Fruit fly (Drosophila melanogaster) whole organism, embryonic: ENCODE measurements around the gene CG43922.

Experiments
- Aef1 ChIP-seq: fragments of 200-800 bp; sonication (Bioruptor generic); IDR thresholded peaks from 3 replicates; pipeline ENCODE4 v1.3.6; 2022; ENCODE audit warnings: missing biosample characterization, missing genetic modification characterization
- Atf6 ChIP-seq: fragments of 200-800 bp; sonication (Bioruptor generic); IDR thresholded peaks from 2 replicates; pipeline ENCODE4 v1.3.6; 2022; ENCODE audit warnings: missing biosample characterization, missing genetic modification characterization
- Awh ChIP-seq: fragments of 200-800 bp; sonication (Bioruptor generic); IDR thresholded peaks from 2 replicates; pipeline ENCODE4, ENCODE4 v1.3.6; 2022; ENCODE audit warnings: missing biosample characterization, missing genetic modification characterization
- Bteb2 ChIP-seq: fragments of 200-800 bp; sonication (Bioruptor generic); optimal IDR thresholded peaks from 2 replicates; lab custom pipeline; 2016; ENCODE audit warnings: missing biosample characterization, missing genetic modification characterization
- CG10321 ChIP-seq: fragments of 200-800 bp; sonication (Bioruptor generic); IDR thresholded peaks from 2 replicates; pipeline ENCODE4 v1.3.6; 2022; ENCODE audit warnings: missing biosample characterization, missing genetic modification characterization
- CG10979 ChIP-seq: fragments of 200-800 bp; sonication (Bioruptor generic); optimal IDR thresholded peaks from 2 replicates; lab custom pipeline; 2018; ENCODE audit warnings: missing biosample characterization, mild to moderate bottlenecking, missing genetic modification characterization, moderate library complexity
- CG11398 ChIP-seq: fragments of 200-800 bp; sonication (Bioruptor generic); optimal IDR thresholded peaks from 2 replicates; lab custom pipeline; 2016; ENCODE audit warnings: missing biosample characterization, missing genetic modification characterization
- CG12659 ChIP-seq: fragments of 200-800 bp; sonication (Bioruptor generic); optimal IDR thresholded peaks from 3 replicates; lab custom pipeline; 2017; ENCODE audit warnings: mild to moderate bottlenecking, missing biosample characterization, missing genetic modification reagents, missing genetic modification characterization
- CG13424 ChIP-seq: fragments of 200-800 bp; sonication (Bioruptor generic); optimal IDR thresholded peaks from 2 replicates; lab custom pipeline; 2019; ENCODE audit warnings: missing biosample characterization, mild to moderate bottlenecking, missing genetic modification characterization, moderate library complexity
- CG14860 ChIP-seq: fragments of 200-800 bp; sonication (Bioruptor generic); IDR thresholded peaks from 3 replicates; pipeline ENCODE4 v1.3.6; 2022; ENCODE audit warnings: missing biosample characterization, missing genetic modification characterization; ENCODE audit not compliant: partially characterized antibody
- CG15269 ChIP-seq: fragments of 200-800 bp; sonication (Bioruptor generic); optimal IDR thresholded peaks from 2 replicates; lab custom pipeline; 2018; ENCODE audit warnings: missing biosample characterization, mild to moderate bottlenecking, missing genetic modification characterization, moderate library complexity
- CG16863 ChIP-seq: fragments of 200-800 bp; sonication (Bioruptor generic); optimal IDR thresholded peaks from 3 replicates; lab custom pipeline; 2016; ENCODE audit warnings: missing biosample characterization, missing genetic modification characterization
- CG17568 ChIP-seq: fragments of 200-800 bp; sonication (Bioruptor generic); optimal IDR thresholded peaks from 2 replicates; lab custom pipeline; 2018; ENCODE audit warnings: missing biosample characterization, mild to moderate bottlenecking, missing genetic modification characterization, moderate library complexity
- CG2678 ChIP-seq: fragments of 200-800 bp; sonication (Bioruptor generic); optimal IDR thresholded peaks from 3 replicates; lab custom pipeline; 2019; ENCODE audit warnings: missing biosample characterization, mild to moderate bottlenecking, missing genetic modification characterization, moderate library complexity
- CG32767 ChIP-seq: fragments of 200-800 bp; sonication (Bioruptor generic); IDR thresholded peaks from 2 replicates; pipeline ENCODE4 v1.3.6; 2022; ENCODE audit warnings: missing biosample characterization, missing genetic modification characterization
- CG32772 ChIP-seq: fragments of 200-800 bp; sonication (Bioruptor generic); IDR thresholded peaks from 2 replicates; pipeline ENCODE4 v1.3.6; 2022; ENCODE audit warnings: missing biosample characterization, missing genetic modification characterization
- CG3407 ChIP-seq: fragments of 200-800 bp; sonication (Bioruptor generic); optimal IDR thresholded peaks from 2 replicates; lab custom pipeline; 2018; ENCODE audit warnings: missing biosample characterization, mild to moderate bottlenecking, missing genetic modification characterization
- CG3726 ChIP-seq: fragments of 200-800 bp; sonication (Bioruptor generic); IDR thresholded peaks from 3 replicates; pipeline ENCODE4, ENCODE4 v1.3.6; 2022; ENCODE audit warnings: missing biosample characterization, missing genetic modification characterization
- CG3847 ChIP-seq: fragments of 200-800 bp; sonication (Bioruptor generic); IDR thresholded peaks from 2 replicates; pipeline ENCODE4 v1.3.6; 2022; ENCODE audit warnings: missing biosample characterization, missing genetic modification characterization
- CG6272 ChIP-seq: fragments of 200-800 bp; sonication (Bioruptor generic); IDR thresholded peaks from 2 replicates; pipeline ENCODE4 v1.3.6; 2022; ENCODE audit warnings: missing biosample characterization, missing genetic modification characterization
- CG8359 ChIP-seq: fragments of 200-800 bp; sonication (Bioruptor generic); optimal IDR thresholded peaks from 2 replicates; lab custom pipeline; 2017; ENCODE audit warnings: missing biosample characterization, mild to moderate bottlenecking, missing genetic modification characterization, borderline replicate concordance
- CG8924 ChIP-seq: fragments of 200-800 bp; optimal IDR thresholded peaks from 3 replicates; lab custom pipeline; 2019; ENCODE audit warnings: missing biosample characterization, mild to moderate bottlenecking, missing genetic modification characterization, moderate library complexity
- CG9817 ChIP-seq: fragments of 200-800 bp; sonication (Bioruptor generic); optimal IDR thresholded peaks from 2 replicates; lab custom pipeline; 2018; ENCODE audit warnings: missing biosample characterization, mild to moderate bottlenecking, missing genetic modification characterization, moderate library complexity
- Dll ChIP-seq: fragments of 200-800 bp; sonication (Bioruptor generic); IDR thresholded peaks from 4 replicates; pipeline ENCODE4 v1.3.6; 2022; ENCODE audit warnings: missing biosample characterization, missing genetic modification characterization; ENCODE audit not compliant: partially characterized antibody
- Ets65A ChIP-seq: fragments of 200-800 bp; sonication (Bioruptor generic); peaks from one replicate; lab custom pipeline; 2016; ENCODE audit warnings: missing biosample characterization, missing genetic modification characterization
- Gsc ChIP-seq: fragments of 200-800 bp; sonication (Bioruptor generic); IDR thresholded peaks from 2 replicates; pipeline ENCODE4 v1.3.6; 2022; ENCODE audit warnings: missing biosample characterization, missing genetic modification characterization
- H15 ChIP-seq: fragments of 200-800 bp; sonication (Bioruptor generic); IDR thresholded peaks from 3 replicates; pipeline ENCODE4 v1.3.6; 2022; ENCODE audit warnings: missing biosample characterization, missing genetic modification characterization
- Max ChIP-seq: fragments of 200-800 bp; sonication (Bioruptor generic); optimal IDR thresholded peaks from 2 replicates; lab custom pipeline; 2016; ENCODE audit warnings: missing biosample characterization, mild to moderate bottlenecking, missing genetic modification characterization
- Nf-YC ChIP-seq: fragments of 200-800 bp; optimal IDR thresholded peaks from 3 replicates; lab custom pipeline; 2019; ENCODE audit warnings: missing biosample characterization, mild to moderate bottlenecking, missing genetic modification characterization, moderate library complexity
- Sox102F ChIP-seq: fragments of 200-800 bp; sonication (Bioruptor generic); optimal IDR thresholded peaks from 2 replicates; lab custom pipeline; 2018; ENCODE audit warnings: missing biosample characterization, mild to moderate bottlenecking, missing genetic modification characterization, moderate library complexity
- az2 ChIP-seq: fragments of 200-800 bp; sonication (Bioruptor generic); optimal IDR thresholded peaks from 3 replicates; lab custom pipeline; 2016; ENCODE audit warnings: missing biosample characterization, missing genetic modification characterization
- bcd ChIP-seq: fragments of 200-800 bp; sonication (Bioruptor generic); optimal IDR thresholded peaks from 2 replicates; lab custom pipeline; 2017; ENCODE audit warnings: missing biosample characterization, mild to moderate bottlenecking, missing genetic modification characterization
- br ChIP-seq: fragments of >200 bp; optimal IDR thresholded peaks from 2 replicates; lab custom pipeline; 2017
- ci ChIP-seq: fragments of 200-800 bp; sonication (Bioruptor generic); IDR thresholded peaks from 3 replicates; pipeline ENCODE4 v1.3.6; 2022; ENCODE audit warnings: missing biosample characterization, missing genetic modification characterization
- croc ChIP-seq: fragments of 200-800 bp; sonication (Bioruptor generic); conservative IDR thresholded peaks from 3 replicates; pipeline ENCODE4 v1.3.6; 2022; ENCODE audit warnings: missing biosample characterization, missing genetic modification characterization
- dmrt99B ChIP-seq: fragments of 200-800 bp; sonication (Bioruptor generic); optimal IDR thresholded peaks from 2 replicates; lab custom pipeline; 2018; ENCODE audit warnings: missing biosample characterization, mild to moderate bottlenecking, missing genetic modification characterization, moderate library complexity
- gcm2 ChIP-seq: fragments of 200-800 bp; sonication (Bioruptor generic); optimal IDR thresholded peaks from 2 replicates; lab custom pipeline; 2016; ENCODE audit warnings: missing biosample characterization, missing genetic modification characterization
- gem ChIP-seq: fragments of 200-800 bp; sonication (Bioruptor generic); optimal IDR thresholded peaks from 2 replicates; lab custom pipeline; 2019; ENCODE audit warnings: missing biosample characterization, mild to moderate bottlenecking, missing genetic modification characterization, moderate library complexity
- hkb ChIP-seq, 2 experiments: fragments of 200-800 bp in 1 of 2; fragments of >200 bp in 1 of 2; sonication (Bioruptor generic) in 1 of 2; IDR thresholded peaks in 1 of 2; optimal IDR thresholded peaks in 1 of 2; 2 replicates each; pipeline versions ENCODE4 v1.3.6 to Lab custom; 2017 to 2022; ENCODE audit warnings: missing biosample characterization in 1 of 2, missing genetic modification characterization in 1 of 2
- inv ChIP-seq: fragments of 200-800 bp; sonication (Bioruptor generic); IDR thresholded peaks from 2 replicates; pipeline ENCODE4 v1.3.6; 2022; ENCODE audit warnings: missing biosample characterization, missing genetic modification characterization; ENCODE audit not compliant: partially characterized antibody
- lmd ChIP-seq: fragments of 200-800 bp; sonication (Bioruptor generic); IDR thresholded peaks from 2 replicates; pipeline ENCODE4 v1.3.6; 2022; ENCODE audit warnings: missing biosample characterization, missing genetic modification characterization
- mirr ChIP-seq: fragments of 200-800 bp; sonication (Bioruptor generic); optimal IDR thresholded peaks from 3 replicates; lab custom pipeline; 2018; ENCODE audit warnings: missing biosample characterization, mild to moderate bottlenecking, missing genetic modification characterization
- pzg ChIP-seq: fragments of 200-800 bp; sonication (Bioruptor generic); optimal IDR thresholded peaks from 3 replicates; lab custom pipeline; 2018; ENCODE audit warnings: missing biosample characterization, mild to moderate bottlenecking, missing genetic modification characterization, moderate library complexity
- sisA ChIP-seq: fragments of 200-800 bp; sonication (Bioruptor generic); IDR thresholded peaks from 2 replicates; pipeline ENCODE4 v1.3.6; 2022; ENCODE audit warnings: missing biosample characterization, missing genetic modification characterization
- sqz ChIP-seq: fragments of 200-800 bp; sonication (Bioruptor generic); optimal IDR thresholded peaks from 3 replicates; lab custom pipeline; 2018; ENCODE audit warnings: missing biosample characterization, mild to moderate bottlenecking, missing genetic modification characterization
- tll ChIP-seq, 2 experiments: fragments of 200-800 bp in 1 of 2; fragments of >200 bp in 1 of 2; sonication (Bioruptor generic) in 1 of 2; optimal IDR thresholded peaks; 2 replicates each; lab custom pipeline; 2017 to 2019; ENCODE audit warnings: missing biosample characterization in 2 of 2, missing genetic modification characterization in 2 of 2, mild to moderate bottlenecking in 1 of 2, moderate library complexity in 1 of 2
- trh ChIP-seq: fragments of 200-800 bp; sonication (Bioruptor generic); optimal IDR thresholded peaks from 2 replicates; lab custom pipeline; 2016; ENCODE audit warnings: missing biosample characterization, missing genetic modification characterization
- vvl ChIP-seq: fragments of 200-800 bp; sonication (Bioruptor generic); IDR thresholded peaks from 2 replicates; pipeline ENCODE4 v1.3.6; 2022; ENCODE audit warnings: missing biosample characterization, missing genetic modification characterization
- yki ChIP-seq: fragments of >200 bp; optimal IDR thresholded peaks from 3 replicates; lab custom pipeline; 2018

The CG43922 gene

dm6 chr2L:6273963-6274834 lies 34.4 kb downstream of the CG43922 start:
- TF ChIP-seq CG9817 (tag; lab: Kevin White, UChicago) (no peak), bcd (no peak), tll (GFP tag; optimal IDR thresholded peaks at IDR 0.05; lab: Kevin White, UChicago) (no peak), CG11398 (no peak), trh (no peak), CG32767 (GFP tag; lab: Robert Waterston, UW) (no peak), Gsc (GFP tag; lab: Robert Waterston, UW) (no peak), CG3847 (GFP tag; lab: Robert Waterston, UW) (no peak), Dll (GFP tag; lab: Robert Waterston, UW) (no peak), croc (GFP tag; lab: Robert Waterston, UW) (no peak), Sox102F (GFP tag; lab: Kevin White, UChicago) (no peak), gem (peak; percentile 18), sqz (GFP tag; lab: Kevin White, UChicago) (peak; percentile 24), br (lab: Kevin White, UChicago) (no peak), CG14860 (GFP tag; lab: Robert Waterston, UW) (no peak), CG15269 (tag; lab: Kevin White, UChicago) (peak; percentile 20), ci (GFP tag; lab: Robert Waterston, UW) (peak; percentile 63; the same call in 1 of the 3 replicates), Aef1 (GFP tag; lab: Robert Waterston, UW) (no peak), Nf-YC (tag; lab: Kevin White, UChicago) (peak; percentile 30), Awh (GFP tag; lab: Robert Waterston, UW) (peak; percentile 85), gcm2 (GFP tag; lab: Kevin White, UChicago) (no peak), hkb (optimal IDR thresholded peaks at IDR 0.05; lab: Kevin White, UChicago) (no peak), hkb (GFP tag; IDR thresholded peaks at IDR 0.05; lab: Robert Waterston, UW) (no peak), CG16863 (GFP tag; lab: Kevin White, UChicago) (no peak), Bteb2 (GFP tag; lab: Kevin White, UChicago) (no peak), CG8924 (tag; lab: Kevin White, UChicago) (no peak), H15 (GFP tag; lab: Robert Waterston, UW) (no peak), CG12659 (GFP tag; lab: Kevin White, UChicago) (no peak), CG3407 (no peak), lmd (GFP tag; lab: Robert Waterston, UW) (no peak), dmrt99B (tag; lab: Kevin White, UChicago) (peak; percentile 11), CG10979 (tag; lab: Kevin White, UChicago) (no peak), mirr (GFP tag; lab: Kevin White, UChicago) (no peak), CG32772 (GFP tag; lab: Robert Waterston, UW) (no peak), CG6272 (GFP tag; lab: Robert Waterston, UW) (no peak), CG13424 (tag; lab: Kevin White, UChicago) (no peak), pzg (GFP tag; lab: Kevin White, UChicago) (no peak), CG2678 (tag; lab: Kevin White, UChicago) (peak; percentile 5), Atf6 (GFP tag; lab: Robert Waterston, UW) (no peak), CG17568 (GFP tag; lab: Kevin White, UChicago) (no peak), CG10321 (GFP tag; lab: Robert Waterston, UW) (no peak), az2 (GFP tag; lab: Kevin White, UChicago) (no peak), Max (no peak), CG3726 (GFP tag; lab: Robert Waterston, UW) (no peak), Ets65A (GFP tag; lab: Kevin White, UChicago) (peak; percentile 88), vvl (peak; percentile 51; the same call in 1 of the 2 replicates), CG8359 (GFP tag; lab: Kevin White, UChicago) (peak; percentile 6), sisA (GFP tag; lab: Robert Waterston, UW) (no peak), yki (no peak), inv (GFP tag; lab: Robert Waterston, UW) (no peak)
